Worm (Caenorhabditis elegans) whole organism, late embryonic: ENCODE results near the gene F54H12.4.

Experiments used
- K02D7.2 ChIP-seq: sonication (generic microtip); optimal IDR thresholded peaks from 2 replicates; lab custom pipeline; 2017; ENCODE audit warnings: mild to moderate bottlenecking, missing genetic modification characterization, missing compliant biosample characterization
- ama-1 ChIP-seq: fragments of 150-350 bp; optimal IDR thresholded peaks from 2 replicates; lab custom pipeline; 2014
- elt-2 ChIP-seq: sonication (generic microtip); optimal IDR thresholded peaks from 2 replicates; lab custom pipeline; 2016; ENCODE audit warnings: missing genetic modification reagents, missing genetic modification characterization, missing compliant biosample characterization
- fax-1 ChIP-seq: sonication (generic microtip); optimal IDR thresholded peaks from 2 replicates; lab custom pipeline; 2016; ENCODE audit warnings: missing genotype, missing genetic modification characterization, missing compliant biosample characterization
- fkh-10 ChIP-seq: fragments of 150-350 bp; optimal IDR thresholded peaks from 2 replicates; lab custom pipeline; 2014; ENCODE audit warnings: missing biosample characterization, missing genetic modification reagents, missing genetic modification characterization
- mec-3 ChIP-seq: sonication (generic microtip); optimal IDR thresholded peaks from 2 replicates; lab custom pipeline; 2016; ENCODE audit warnings: borderline replicate concordance, missing genetic modification characterization, missing compliant biosample characterization
- nfya-1 ChIP-seq: sonication (generic microtip); optimal IDR thresholded peaks from 2 replicates; lab custom pipeline; 2017; ENCODE audit warnings: missing genetic modification characterization, mild to moderate bottlenecking, missing compliant biosample characterization, antibody characterized with exemption, moderate library complexity
- pag-3 ChIP-seq: sonication (generic microtip); optimal IDR thresholded peaks from 2 replicates; lab custom pipeline; 2016; ENCODE audit warnings: missing compliant biosample characterization, missing genetic modification characterization, borderline replicate concordance
- pqm-1 ChIP-seq: sonication (generic microtip); optimal IDR thresholded peaks from 2 replicates; lab custom pipeline; 2016; ENCODE audit warnings: missing genetic modification characterization, missing compliant biosample characterization
- ref-2 ChIP-seq: sonication (generic microtip); optimal IDR thresholded peaks from 2 replicates; lab custom pipeline; 2016; ENCODE audit warnings: missing genetic modification characterization, missing compliant biosample characterization
- rnt-1 ChIP-seq: sonication (generic microtip); optimal IDR thresholded peaks from 2 replicates; lab custom pipeline; 2016; ENCODE audit warnings: missing genetic modification characterization, missing compliant biosample characterization
- unc-86 ChIP-seq: sonication (generic microtip); optimal IDR thresholded peaks from 2 replicates; lab custom pipeline; 2016; ENCODE audit warnings: missing genetic modification characterization, missing compliant biosample characterization
- zip-5 ChIP-seq: sonication (generic microtip); optimal IDR thresholded peaks from 2 replicates; lab custom pipeline; 2016; ENCODE audit warnings: missing genetic modification characterization, missing compliant biosample characterization

DNA sequence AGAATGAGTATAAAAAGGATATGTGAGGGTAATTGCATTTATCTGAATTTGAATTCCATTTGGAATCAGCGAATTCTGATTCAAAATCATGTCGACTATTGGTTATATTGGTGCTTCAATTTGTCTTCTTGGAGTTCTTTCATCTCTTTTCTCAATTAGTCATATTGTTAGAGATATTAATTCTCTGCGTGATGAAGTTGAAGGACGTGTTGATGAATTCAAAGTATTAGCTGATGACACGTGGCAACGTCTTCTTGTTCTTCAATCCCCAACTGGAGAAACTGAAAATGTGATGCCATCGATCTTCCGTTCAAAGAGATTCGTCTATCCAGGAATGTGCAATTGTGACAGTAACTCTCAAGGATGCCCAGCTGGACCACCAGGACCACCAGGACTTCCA, 13.7 kb downstream of the F54H12.4 start, which contains the start of gene col-90:
- TF ChIP-seq rnt-1 (tag; lab: Kevin White, UChicago) (no peak), ama-1 (lab: Kevin White, UChicago) (no peak), elt-2 (tag; lab: Kevin White, UChicago) (no peak), fkh-10 (no peak), K02D7.2 (tag; lab: Kevin White, UChicago) (no peak), ref-2 (no peak), mec-3 (tag; lab: Kevin White, UChicago) (no peak), nfya-1 (no peak), zip-5 (tag; lab: Kevin White, UChicago) (no peak), unc-86 (tag; lab: Kevin White, UChicago) (no peak), pqm-1 (tag; lab: Kevin White, UChicago) (no peak), pag-3 (no peak), fax-1 (tag; lab: Kevin White, UChicago) (no peak)
